Fruit fly (Drosophila melanogaster) whole organism, prepupa: Measurements from ENCODE around the gene CG32638.

Source experiments
- CG6854 ChIP-seq: fragments of 200-800 bp; sonication (Bioruptor generic); optimal IDR thresholded peaks from 2 replicates; lab custom pipeline; 2017; ENCODE audit warnings: missing biosample characterization, mild to moderate bottlenecking, missing genetic modification characterization
- CG8632 ChIP-seq: fragments of 200-800 bp; sonication (Bioruptor generic); optimal IDR thresholded peaks from 3 replicates; lab custom pipeline; 2016; ENCODE audit warnings: missing biosample characterization, missing genetic modification characterization
- Hr39 ChIP-seq: fragments of 200-800 bp; sonication (Bioruptor generic); optimal IDR thresholded peaks from 2 replicates; lab custom pipeline; 2016; ENCODE audit warnings: missing biosample characterization, missing genetic modification characterization
- dsx ChIP-seq: fragments of 200-800 bp; optimal IDR thresholded peaks from 3 replicates; lab custom pipeline; 2019; ENCODE audit warnings: missing biosample characterization, mild to moderate bottlenecking, missing genetic modification characterization, moderate library complexity; ENCODE audit not compliant: poor library complexity, severe bottlenecking

DNA sequence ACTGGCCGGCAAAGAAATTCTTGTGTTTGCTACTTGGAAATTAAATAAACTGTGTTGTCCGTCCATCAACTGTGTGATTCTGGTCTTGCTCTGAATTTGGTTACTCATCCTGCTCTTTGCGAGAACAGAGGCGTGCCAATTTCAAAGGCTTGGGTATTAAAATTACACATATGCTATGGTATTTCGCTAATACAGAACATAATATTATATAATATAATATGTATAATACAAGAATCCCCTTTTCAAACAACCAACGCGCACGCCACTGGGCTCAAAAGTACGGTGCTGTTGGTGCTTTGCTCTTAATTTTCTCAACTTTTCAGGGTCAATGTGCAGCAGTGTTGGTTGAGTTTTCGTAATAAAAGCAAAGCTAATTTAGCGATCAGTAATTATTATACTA, 28.7 kb downstream of the CG32638 start:
- TF ChIP-seq Hr39 (peak; percentile 46), CG8632 (GFP tag; lab: Kevin White, UChicago) (peak; percentile 64), CG6854 (GFP tag; lab: Kevin White, UChicago) (peak; percentile 63), dsx (peak; percentile 36)
